Worm (Caenorhabditis elegans) whole organism, L4 larva: ENCODE measurements around the gene dot-1.2.

Source experiments
- lin-1 ChIP-seq: fragments of 200-800 bp; sonication (Bioruptor generic); IDR thresholded peaks from 2 replicates; pipeline ENCODE4 v1.3.6; 2022; ENCODE audit warnings: missing genetic modification reagents, missing genetic modification characterization, missing compliant biosample characterization
- lin-13 ChIP-seq: fragments of 150-350 bp; optimal IDR thresholded peaks from 2 replicates; lab custom pipeline; 2014; ENCODE audit warnings: missing biosample characterization, missing genetic modification reagents, missing genetic modification characterization

ce11 chrX:11856214-11856613, 12.9 kb downstream of the dot-1.2 start:
- TF ChIP-seq lin-1 (GFP tag; lab: Robert Waterston, UW) (no peak), lin-13 (no peak)
